Fruit fly (Drosophila melanogaster): ENCODE measurements around the gene Ir25a.

Ir25a gene

DNA sequence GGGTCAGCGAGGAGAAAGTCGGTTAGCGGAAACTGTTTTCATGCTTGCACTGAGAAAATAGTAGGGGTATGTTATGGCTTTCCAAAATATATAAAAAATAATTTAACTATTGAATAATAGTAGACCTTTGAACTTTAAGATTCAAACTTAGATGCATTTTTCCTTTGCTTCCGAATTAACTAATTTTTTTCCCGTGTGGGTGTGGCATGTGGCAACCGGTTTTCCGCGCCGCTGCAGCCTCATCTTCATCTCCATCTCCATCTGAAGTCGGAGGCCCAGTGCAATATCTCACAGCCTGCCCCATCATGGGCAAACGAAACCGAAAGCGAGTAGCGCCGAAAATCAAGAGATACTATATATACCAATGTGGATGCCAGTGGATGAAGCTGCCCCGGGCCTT, 37.5 kb downstream of the Ir25a start (continued):
- TF ChIP-seq CG16779 (tag; optimal IDR thresholded peaks at IDR 0.05) (no peak), CG32006 (GFP tag; optimal IDR thresholded peaks at IDR 0.05) (peak; percentile 71), achi (GFP tag; optimal IDR thresholded peaks at IDR 0.05) (peak; percentile 30), CG8632 (GFP tag; optimal IDR thresholded peaks at IDR 0.05) (no peak), svp (GFP tag) (peak; percentile 43), Hr4 (GFP tag; optimal IDR thresholded peaks at IDR 0.05) (peak; percentile 42), esn (GFP tag; optimal IDR thresholded peaks at IDR 0.05) (peak; percentile 57), Lpt (GFP tag; optimal IDR thresholded peaks at IDR 0.05) (no peak), Hr39 (GFP tag; optimal IDR thresholded peaks at IDR 0.05) (peak; percentile 31), Sox14 (GFP tag; optimal IDR thresholded peaks at IDR 0.05) (peak; percentile 32), CG31627 (GFP tag; optimal IDR thresholded peaks at IDR 0.05) (no peak), Eip75B (GFP tag; optimal IDR thresholded peaks at IDR 0.05) (peak; percentile 10), cyc (GFP tag; optimal IDR thresholded peaks at IDR 0.05) (no peak), Blimp-1 (GFP tag; optimal IDR thresholded peaks at IDR 0.05) (peak; percentile 96), lz (GFP tag; optimal IDR thresholded peaks at IDR 0.05) (peak; percentile 56), CG3919 (GFP tag; optimal IDR thresholded peaks at IDR 0.05) (peak; percentile 30), CG15336 (GFP tag; IDR thresholded peaks at IDR 0.05) (peak; percentile 80), Gug (GFP tag; IDR thresholded peaks at IDR 0.05) (peak; percentile 77), CG10631 (GFP tag; optimal IDR thresholded peaks at IDR 0.05) (peak; percentile 9), CG34406 (GFP tag; optimal IDR thresholded peaks at IDR 0.05) (no peak), Met (GFP tag; optimal IDR thresholded peaks at IDR 0.05) (peak; percentile 68), spab (GFP tag; optimal IDR thresholded peaks at IDR 0.05) (peak; percentile 19), CG11902 (GFP tag; optimal IDR thresholded peaks at IDR 0.05) (no peak), dac (GFP tag; optimal IDR thresholded peaks at IDR 0.05) (peak; percentile 26), topi (GFP tag; optimal IDR thresholded peaks at IDR 0.05) (peak; percentile 4), CG4318 (GFP tag; optimal IDR thresholded peaks at IDR 0.05) (peak; percentile 8), eg (GFP tag; IDR thresholded peaks at IDR 0.05) (peak; percentile 83), CG7368 (GFP tag; optimal IDR thresholded peaks at IDR 0.05) (peak; percentile 62), acj6 (GFP tag; optimal IDR thresholded peaks at IDR 0.05) (peak; percentile 15), CG11762 (GFP tag; optimal IDR thresholded peaks at IDR 0.05; ENCODE audit: insufficient read depth) (peak; percentile 70), CG10669 (GFP tag; optimal IDR thresholded peaks at IDR 0.05) (peak; percentile 26), CG3032 (tag; optimal IDR thresholded peaks at IDR 0.05) (peak; percentile 47)

DNA sequence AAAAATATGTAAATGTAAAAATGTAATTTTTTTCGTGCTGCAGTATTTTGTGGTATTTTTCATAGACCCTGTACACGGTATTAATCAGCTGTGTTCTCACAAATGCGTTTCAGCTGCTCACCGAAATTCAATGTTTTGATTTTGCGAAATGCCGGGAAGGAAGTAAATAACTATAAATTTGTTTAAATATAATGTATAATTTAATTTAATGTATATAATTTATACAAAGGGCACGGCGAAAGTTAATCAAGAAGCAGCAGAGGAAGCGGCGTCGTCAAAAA, 40.6 kb downstream of the Ir25a start, which contains the start of gene CG3294:
Gene CG3294, plus strand, starts transcription at position 26 of the 281 bp plus-strand sequence.
- no peak for TF ChIP-seq Hr4 (GFP tag; optimal IDR thresholded peaks at IDR 0.05)
- TF ChIP-seq OdsH (GFP tag; optimal IDR thresholded peaks at IDR 0.05): no peak
- no peak for TF ChIP-seq Lpt (GFP tag; optimal IDR thresholded peaks at IDR 0.05)
- TF ChIP-seq CG11294 (GFP tag; IDR thresholded peaks at IDR 0.05): no peak
- TF ChIP-seq CG6276 (GFP tag; optimal IDR thresholded peaks at IDR 0.05): no peak
- no peak for TF ChIP-seq Sox102F (GFP tag; optimal IDR thresholded peaks at IDR 0.05)
- no peak for TF ChIP-seq CG15336 (GFP tag; IDR thresholded peaks at IDR 0.05)
- no peak for TF ChIP-seq CG6163 (GFP tag; IDR thresholded peaks at IDR 0.05)
- TF ChIP-seq CG4318 (GFP tag; optimal IDR thresholded peaks at IDR 0.05): no peak
- no peak for TF ChIP-seq pdm3 (GFP tag; optimal IDR thresholded peaks at IDR 0.05)
- TF ChIP-seq lz (GFP tag; optimal IDR thresholded peaks at IDR 0.05): no peak
- no peak for TF ChIP-seq CG3032 (tag; optimal IDR thresholded peaks at IDR 0.05)
- no peak for TF ChIP-seq CG8632 (GFP tag; optimal IDR thresholded peaks at IDR 0.05)
- TF ChIP-seq CG8319 (GFP tag; optimal IDR thresholded peaks at IDR 0.05): no peak

DNA sequence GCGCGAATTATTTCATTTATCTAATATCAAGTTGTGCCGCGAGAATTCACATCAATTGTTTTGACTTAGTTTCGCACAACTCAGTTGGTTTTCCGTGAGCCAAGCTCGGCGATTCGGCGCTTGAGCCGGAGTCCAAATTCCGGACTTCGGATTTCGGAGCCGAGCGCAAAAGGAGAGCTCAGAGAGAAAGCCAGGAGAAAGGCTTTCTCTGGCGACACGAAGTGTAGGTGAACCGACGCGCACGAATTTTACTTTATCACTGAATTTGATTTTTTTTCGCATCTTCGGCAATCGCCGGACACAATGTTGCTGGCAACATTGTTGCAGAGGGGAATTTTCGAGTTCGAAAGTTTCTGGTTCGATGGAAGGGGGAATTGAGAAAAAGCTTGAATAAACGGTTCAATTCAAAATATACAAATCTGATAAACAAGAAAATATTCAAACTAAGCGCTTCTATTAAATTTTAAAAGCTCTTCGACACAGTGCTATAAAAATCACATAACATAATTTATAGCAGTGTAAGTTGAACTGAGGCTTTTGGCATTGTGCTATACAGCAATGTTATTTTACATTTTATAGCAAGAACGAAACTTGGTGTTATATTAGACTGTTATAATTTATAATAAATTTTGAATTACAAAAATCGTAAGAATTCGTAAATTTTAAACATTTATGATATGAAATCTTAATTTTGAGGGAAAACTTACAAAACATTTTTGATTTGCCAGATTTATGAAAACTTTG, 41.1 kb downstream of the Ir25a start, which contains the start of gene fipi:
Gene fipi, minus strand, starts transcription at position 265 of the 744 bp plus-strand sequence.
- TF ChIP-seq CG34406 (GFP tag; optimal IDR thresholded peaks at IDR 0.05) (no peak), dac (GFP tag; optimal IDR thresholded peaks at IDR 0.05) (no peak), fd85E (GFP tag; optimal IDR thresholded peaks at IDR 0.05) (no peak), net (GFP tag; optimal IDR thresholded peaks at IDR 0.05) (no peak), Eip78C (GFP tag) (peak; percentile 66), Sox102F (GFP tag; optimal IDR thresholded peaks at IDR 0.05) (no peak), dsx (GFP tag; optimal IDR thresholded peaks at IDR 0.05; ENCODE audit: poor library complexity, severe bottlenecking) (peak; percentile 78), CG8119 (GFP tag; IDR thresholded peaks at IDR 0.05) (no peak), eg (GFP tag; IDR thresholded peaks at IDR 0.05) (peak; percentile 27; the same call in 1 of the 3 replicates), pdm3 (GFP tag; optimal IDR thresholded peaks at IDR 0.05) (no peak), cyc (GFP tag; optimal IDR thresholded peaks at IDR 0.05) (no peak), svp (GFP tag) (peak; percentile 46), salr (GFP tag; optimal IDR thresholded peaks at IDR 0.05) (no peak), CG11294 (GFP tag; IDR thresholded peaks at IDR 0.05) (no peak), Hr4 (GFP tag; optimal IDR thresholded peaks at IDR 0.05) (no peak)

Measured in whole organism, prepupa.